Fruit fly (Drosophila melanogaster): ENCODE measurements around the gene Prosalpha4.

Gene Prosalpha4

dm6 chrX:16278783-16279182 lies 2.7 kb downstream of the Prosalpha4 start (continued):
- TF ChIP-seq CG3847 (GFP tag; IDR thresholded peaks at IDR 0.05) (peak; percentile 66), Trl (optimal IDR thresholded peaks at IDR 0.05) (no peak), Trl (GFP tag; optimal IDR thresholded peaks at IDR 0.05) (peak; percentile 47), Aef1 (GFP tag; IDR thresholded peaks at IDR 0.05) (peak; percentile 67), shn (GFP tag; optimal IDR thresholded peaks at IDR 0.05) (peak; percentile 23), prd (optimal IDR thresholded peaks at IDR 0.05) (no peak), prd (GFP tag; IDR thresholded peaks at IDR 0.05) (peak; percentile 86), fd3F (GFP tag; optimal IDR thresholded peaks at IDR 0.05) (peak; percentile 72), Max (GFP tag; optimal IDR thresholded peaks at IDR 0.05) (peak; percentile 46), oc (tag; optimal IDR thresholded peaks at IDR 0.05) (peak; percentile 75), CG4282 (GFP tag; optimal IDR thresholded peaks at IDR 0.05) (no peak), Scr (GFP tag; IDR thresholded peaks at IDR 0.05; ENCODE audit: partially characterized antibody) (no peak), tup (GFP tag; optimal IDR thresholded peaks at IDR 0.05) (peak; percentile 21), slbo (GFP tag; IDR thresholded peaks at IDR 0.05) (peak; percentile 72), aop (GFP tag; IDR thresholded peaks at IDR 0.05) (no peak), sens (GFP tag) (peak; percentile 87), Pdp1 (GFP tag; optimal IDR thresholded peaks at IDR 0.05) (peak; percentile 18 to 41), fu2 (GFP tag; optimal IDR thresholded peaks at IDR 0.05) (no peak), CG34224 (GFP tag; IDR thresholded peaks at IDR 0.05; ENCODE audit: partially characterized antibody) (no peak), CG2678 (tag; optimal IDR thresholded peaks at IDR 0.05) (peak; percentile 89), CG3995 (GFP tag; optimal IDR thresholded peaks at IDR 0.05) (no peak), tgo (GFP tag; IDR thresholded peaks at IDR 0.05) (peak; percentile 77), Hr3 (GFP tag; optimal IDR thresholded peaks at IDR 0.05) (peak; percentile 5), dati (GFP tag; IDR thresholded peaks at IDR 0.05) (peak; percentile 67), CG11504 (tag; optimal IDR thresholded peaks at IDR 0.05) (peak; percentile 82), Oaz (GFP tag; IDR thresholded peaks at IDR 0.05) (peak; percentile 71), CG15479 (GFP tag; optimal IDR thresholded peaks at IDR 0.05) (no peak), D19A (tag; optimal IDR thresholded peaks at IDR 0.05) (peak; percentile 86), danr (GFP tag; IDR thresholded peaks at IDR 0.05) (peak; percentile 72), HLH3B (GFP tag; IDR thresholded peaks at IDR 0.05) (peak; percentile 85), mld (GFP tag; IDR thresholded peaks at IDR 0.05; ENCODE audit: partially characterized antibody) (no peak), hbn (GFP tag; IDR thresholded peaks at IDR 0.05; ENCODE audit: partially characterized antibody) (no peak), emc (GFP tag; optimal IDR thresholded peaks at IDR 0.05) (no peak), chn (GFP tag; optimal IDR thresholded peaks at IDR 0.05) (peak; percentile 52), CG2199 (GFP tag; IDR thresholded peaks at IDR 0.05) (peak; percentile 74; the same call in 2 of the 3 replicates), pum (GFP tag; optimal IDR thresholded peaks at IDR 0.05) (peak; percentile 16), CG12104 (GFP tag; optimal IDR thresholded peaks at IDR 0.05) (peak; percentile 72), Med (GFP tag) (peak; percentile 94), CG15696 (tag; optimal IDR thresholded peaks at IDR 0.05) (peak; percentile 91), CG13123 (GFP tag; optimal IDR thresholded peaks at IDR 0.05) (no peak), Myb (GFP tag; optimal IDR thresholded peaks at IDR 0.05) (no peak), maf-S (GFP tag; optimal IDR thresholded peaks at IDR 0.05) (no peak), CG3281 (GFP tag; optimal IDR thresholded peaks at IDR 0.05) (peak; percentile 86), CrebB (tag; optimal IDR thresholded peaks at IDR 0.05) (peak; percentile 78), CG10209 (GFP tag; optimal IDR thresholded peaks at IDR 0.05) (peak; percentile 83), CG10431 (GFP tag; optimal IDR thresholded peaks at IDR 0.05) (peak; percentile 87), ci (GFP tag; IDR thresholded peaks at IDR 0.05) (peak; percentile 95), tap (tag; optimal IDR thresholded peaks at IDR 0.05) (peak; percentile 83), CG14050 (GFP tag; IDR thresholded peaks at IDR 0.05) (peak; percentile 68; the same call in 2 of the 3 replicates), vfl (GFP tag; optimal IDR thresholded peaks at IDR 0.05) (no peak), Deaf1 (tag; optimal IDR thresholded peaks at IDR 0.05) (peak; percentile 30), CG34422 (GFP tag; IDR thresholded peaks at IDR 0.05) (peak; percentile 82)
